Fruit fly (Drosophila melanogaster) whole organism, embryonic: Measurements from ENCODE around the gene CG5973.

Experiments used
- Atf6 ChIP-seq: fragments of 200-800 bp; sonication (Bioruptor generic); IDR thresholded peaks from 2 replicates; pipeline ENCODE4 v1.3.6; 2022; ENCODE audit warnings: missing biosample characterization, missing genetic modification characterization
- CG10147 ChIP-seq: fragments of 200-800 bp; sonication (Bioruptor generic); optimal IDR thresholded peaks from 2 replicates; lab custom pipeline; 2019; ENCODE audit warnings: missing biosample characterization, mild to moderate bottlenecking, missing genetic modification characterization, moderate library complexity
- CG10267 ChIP-seq: fragments of 200-800 bp; sonication (Bioruptor generic); optimal IDR thresholded peaks from 2 replicates; lab custom pipeline; 2018; ENCODE audit warnings: missing biosample characterization, mild to moderate bottlenecking, missing genetic modification characterization, moderate library complexity
- CG11398 ChIP-seq: fragments of 200-800 bp; sonication (Bioruptor generic); optimal IDR thresholded peaks from 2 replicates; lab custom pipeline; 2016; ENCODE audit warnings: missing biosample characterization, missing genetic modification characterization
- CG11695 ChIP-seq: fragments of 200-800 bp; sonication (Bioruptor generic); IDR thresholded peaks from 3 replicates; pipeline ENCODE4 v1.3.6; 2022; ENCODE audit warnings: missing biosample characterization, missing genetic modification characterization
- CG13424 ChIP-seq: fragments of 200-800 bp; sonication (Bioruptor generic); optimal IDR thresholded peaks from 2 replicates; lab custom pipeline; 2019; ENCODE audit warnings: missing biosample characterization, mild to moderate bottlenecking, missing genetic modification characterization, moderate library complexity
- CG13775 ChIP-seq: fragments of 200-800 bp; sonication (Bioruptor generic); optimal IDR thresholded peaks from 3 replicates; lab custom pipeline; 2017; ENCODE audit warnings: missing biosample characterization, mild to moderate bottlenecking, missing genetic modification characterization
- CG15601 ChIP-seq: fragments of 200-800 bp; sonication (Bioruptor generic); optimal IDR thresholded peaks from 3 replicates; lab custom pipeline; 2019; ENCODE audit warnings: missing biosample characterization, mild to moderate bottlenecking, missing genetic modification characterization, moderate library complexity
- CG31224 ChIP-seq: fragments of 200-800 bp; sonication (Bioruptor generic); IDR thresholded peaks from 2 replicates; pipeline ENCODE4 v1.3.6; 2022; ENCODE audit warnings: missing biosample characterization, missing genetic modification characterization
- CG3407 ChIP-seq: fragments of 200-800 bp; sonication (Bioruptor generic); optimal IDR thresholded peaks from 2 replicates; lab custom pipeline; 2018; ENCODE audit warnings: missing biosample characterization, mild to moderate bottlenecking, missing genetic modification characterization
- CG4328 ChIP-seq: fragments of 200-800 bp; sonication (Bioruptor generic); optimal IDR thresholded peaks from 3 replicates; lab custom pipeline; 2017; ENCODE audit warnings: missing biosample characterization, missing genetic modification reagents, missing genetic modification characterization
- CG5245 ChIP-seq: fragments of 200-800 bp; sonication (Bioruptor generic); optimal IDR thresholded peaks from 3 replicates; lab custom pipeline; 2016; ENCODE audit warnings: missing biosample characterization, missing genetic modification characterization
- CG7839 ChIP-seq: fragments of 200-800 bp; sonication (Bioruptor generic); optimal IDR thresholded peaks from 3 replicates; lab custom pipeline; 2018; ENCODE audit warnings: missing biosample characterization, mild to moderate bottlenecking, missing genetic modification characterization, moderate library complexity
- CG8290 ChIP-seq, 3 experiments: fragments of 200-800 bp; sonication (Bioruptor generic); optimal IDR thresholded peaks; 2 replicates each; lab custom pipeline; 2016 to 2019; ENCODE audit warnings: missing biosample characterization in 3 of 3, missing genetic modification characterization in 3 of 3, mild to moderate bottlenecking in 2 of 3, moderate library complexity in 1 of 3
- CG8359 ChIP-seq: fragments of 200-800 bp; sonication (Bioruptor generic); optimal IDR thresholded peaks from 2 replicates; lab custom pipeline; 2017; ENCODE audit warnings: missing biosample characterization, mild to moderate bottlenecking, missing genetic modification characterization, borderline replicate concordance
- CG9437 ChIP-seq: fragments of 200-800 bp; sonication (Bioruptor generic); optimal IDR thresholded peaks from 2 replicates; lab custom pipeline; 2018; ENCODE audit warnings: missing biosample characterization, mild to moderate bottlenecking, missing genetic modification characterization
- CG9797 ChIP-seq: fragments of 200-800 bp; sonication (Bioruptor generic); optimal IDR thresholded peaks from 3 replicates; lab custom pipeline; 2018; ENCODE audit warnings: missing biosample characterization, mild to moderate bottlenecking, missing genetic modification characterization
- CG9876 ChIP-seq: fragments of 200-800 bp; sonication (Bioruptor generic); optimal IDR thresholded peaks from 2 replicates; lab custom pipeline; 2016; ENCODE audit warnings: missing biosample characterization, missing genetic modification characterization
- Camta ChIP-seq: fragments of 200-800 bp; sonication (Bioruptor generic); optimal IDR thresholded peaks from 2 replicates; lab custom pipeline; 2016; ENCODE audit warnings: missing biosample characterization, missing genetic modification characterization
- Dip3 ChIP-seq: fragments of 200-800 bp; sonication (Bioruptor generic); optimal IDR thresholded peaks from 3 replicates; lab custom pipeline; 2016; ENCODE audit warnings: missing biosample characterization, missing genetic modification characterization
- HHEX ChIP-seq: fragments of 200-800 bp; sonication (Bioruptor generic); optimal IDR thresholded peaks from 3 replicates; lab custom pipeline; 2017; ENCODE audit warnings: missing biosample characterization, mild to moderate bottlenecking, missing genetic modification characterization, missing genetic modification reagents
- MTF-1 ChIP-seq: fragments of 200-800 bp; sonication (Bioruptor generic); optimal IDR thresholded peaks from 2 replicates; lab custom pipeline; 2018; ENCODE audit warnings: missing biosample characterization, mild to moderate bottlenecking, missing genetic modification characterization, borderline replicate concordance
- Meics ChIP-seq: fragments of 200-800 bp; sonication (Bioruptor generic); optimal IDR thresholded peaks from 2 replicates; lab custom pipeline; 2017; ENCODE audit warnings: missing biosample characterization, mild to moderate bottlenecking, missing genetic modification characterization
- Scr ChIP-seq: fragments of 200-800 bp; sonication (Bioruptor generic); IDR thresholded peaks from 2 replicates; pipeline ENCODE4 v1.3.6; 2022; ENCODE audit warnings: missing biosample characterization, missing genetic modification characterization; ENCODE audit not compliant: partially characterized antibody
- Sry-δ ChIP-seq: fragments of 200-800 bp; sonication (Bioruptor generic); optimal IDR thresholded peaks from 2 replicates; lab custom pipeline; 2016; ENCODE audit warnings: missing biosample characterization, missing genetic modification characterization
- Stat92E ChIP-seq, 3 experiments: fragments of >200 bp in 2 of 3; fragments of 200-800 bp in 1 of 3; sonication (Bioruptor generic) in 1 of 3; optimal IDR thresholded peaks; 2 replicates each; lab custom pipeline; 2017 to 2019; ENCODE audit warnings: missing biosample characterization in 3 of 3, missing genetic modification characterization in 3 of 3, mild to moderate bottlenecking in 1 of 3, moderate library complexity in 1 of 3
- YL-1 ChIP-seq: fragments of 200-800 bp; sonication (Bioruptor generic); optimal IDR thresholded peaks from 3 replicates; lab custom pipeline; 2017; ENCODE audit warnings: missing biosample characterization, mild to moderate bottlenecking, missing genetic modification characterization
- al ChIP-seq: fragments of 200-800 bp; sonication (Bioruptor generic); IDR thresholded peaks from 2 replicates; pipeline ENCODE4 v1.3.6; 2022; ENCODE audit warnings: missing biosample characterization, missing genetic modification characterization
- ato ChIP-seq: fragments of 200-800 bp; sonication (Bioruptor generic); IDR thresholded peaks from 2 replicates; pipeline ENCODE4 v1.3.6; 2022; ENCODE audit warnings: missing biosample characterization, missing genetic modification characterization; ENCODE audit not compliant: partially characterized antibody
- bcd ChIP-seq: fragments of 200-800 bp; sonication (Bioruptor generic); optimal IDR thresholded peaks from 2 replicates; lab custom pipeline; 2017; ENCODE audit warnings: missing biosample characterization, mild to moderate bottlenecking, missing genetic modification characterization
- chn ChIP-seq: fragments of 200-800 bp; sonication (Bioruptor generic); optimal IDR thresholded peaks from 2 replicates; lab custom pipeline; 2016; ENCODE audit warnings: missing biosample characterization, missing genetic modification characterization
- dysf ChIP-seq: fragments of 200-800 bp; sonication (Bioruptor generic); IDR thresholded peaks from 3 replicates; pipeline ENCODE4 v1.3.6; 2022; ENCODE audit warnings: missing biosample characterization, missing genetic modification characterization
- ems ChIP-seq: fragments of 200-800 bp; sonication (Bioruptor generic); optimal IDR thresholded peaks from 3 replicates; lab custom pipeline; 2016; ENCODE audit warnings: missing biosample characterization, missing genetic modification characterization
- hbn ChIP-seq: fragments of 200-800 bp; sonication (Bioruptor generic); IDR thresholded peaks from 2 replicates; pipeline ENCODE4 v1.3.6; 2022; ENCODE audit warnings: missing biosample characterization, missing genetic modification characterization; ENCODE audit not compliant: partially characterized antibody
- jing ChIP-seq: fragments of 200-800 bp; sonication (Bioruptor generic); optimal IDR thresholded peaks from 2 replicates; lab custom pipeline; 2018; ENCODE audit warnings: missing biosample characterization, mild to moderate bottlenecking, missing genetic modification characterization
- jumu ChIP-seq: fragments of 200-800 bp; sonication (Bioruptor generic); optimal IDR thresholded peaks from 3 replicates; lab custom pipeline; 2016; ENCODE audit warnings: missing biosample characterization, missing genetic modification characterization
- kni ChIP-seq: fragments of 200-800 bp; sonication (Bioruptor generic); optimal IDR thresholded peaks from 3 replicates; lab custom pipeline; 2017; ENCODE audit warnings: mild to moderate bottlenecking, missing biosample characterization, missing genetic modification reagents, missing genetic modification characterization
- mirr ChIP-seq: fragments of 200-800 bp; sonication (Bioruptor generic); optimal IDR thresholded peaks from 3 replicates; lab custom pipeline; 2018; ENCODE audit warnings: missing biosample characterization, mild to moderate bottlenecking, missing genetic modification characterization
- odd ChIP-seq: fragments of 200-800 bp; sonication (Bioruptor generic); optimal IDR thresholded peaks from 2 replicates; lab custom pipeline; 2017; ENCODE audit warnings: missing biosample characterization, mild to moderate bottlenecking, missing genetic modification characterization
- p53 ChIP-seq: fragments of 200-800 bp; sonication (Bioruptor generic); optimal IDR thresholded peaks from 2 replicates; lab custom pipeline; 2016; ENCODE audit warnings: missing biosample characterization, missing genetic modification characterization
- pb ChIP-seq: fragments of 200-800 bp; sonication (Bioruptor generic); optimal IDR thresholded peaks from 3 replicates; lab custom pipeline; 2016; ENCODE audit warnings: missing biosample characterization, missing genetic modification characterization
- row ChIP-seq: fragments of 200-800 bp; sonication (Bioruptor generic); IDR thresholded peaks from 3 replicates; pipeline ENCODE4 v1.3.6; 2022; ENCODE audit warnings: missing biosample characterization, missing genetic modification characterization
- stc ChIP-seq: fragments of 200-800 bp; sonication (Bioruptor generic); IDR thresholded peaks from 2 replicates; pipeline ENCODE4 v1.3.6; 2022; ENCODE audit warnings: missing biosample characterization, missing genetic modification characterization
- tup ChIP-seq: fragments of 200-800 bp; sonication (Bioruptor generic); optimal IDR thresholded peaks from 2 replicates; lab custom pipeline; 2016; ENCODE audit warnings: missing biosample characterization, mild to moderate bottlenecking, missing genetic modification characterization, moderate library complexity
- twi ChIP-seq: fragments of 200-800 bp; optimal IDR thresholded peaks from 2 replicates; lab custom pipeline; 2019; ENCODE audit warnings: missing biosample characterization, mild to moderate bottlenecking, missing genetic modification characterization, moderate library complexity
- tx ChIP-seq: fragments of 200-800 bp; sonication (Bioruptor generic); optimal IDR thresholded peaks from 2 replicates; lab custom pipeline; 2016; ENCODE audit warnings: missing biosample characterization, missing genetic modification characterization
- vfl ChIP-seq: fragments of 200-800 bp; sonication (Bioruptor generic); optimal IDR thresholded peaks from 2 replicates; lab custom pipeline; 2016; ENCODE audit warnings: missing biosample characterization, missing genetic modification characterization
- wor ChIP-seq: fragments of 200-800 bp; sonication (Bioruptor generic); IDR thresholded peaks from 2 replicates; pipeline ENCODE4 v1.3.6; 2022; ENCODE audit warnings: missing biosample characterization, missing genetic modification characterization

Gene CG5973

DNA sequence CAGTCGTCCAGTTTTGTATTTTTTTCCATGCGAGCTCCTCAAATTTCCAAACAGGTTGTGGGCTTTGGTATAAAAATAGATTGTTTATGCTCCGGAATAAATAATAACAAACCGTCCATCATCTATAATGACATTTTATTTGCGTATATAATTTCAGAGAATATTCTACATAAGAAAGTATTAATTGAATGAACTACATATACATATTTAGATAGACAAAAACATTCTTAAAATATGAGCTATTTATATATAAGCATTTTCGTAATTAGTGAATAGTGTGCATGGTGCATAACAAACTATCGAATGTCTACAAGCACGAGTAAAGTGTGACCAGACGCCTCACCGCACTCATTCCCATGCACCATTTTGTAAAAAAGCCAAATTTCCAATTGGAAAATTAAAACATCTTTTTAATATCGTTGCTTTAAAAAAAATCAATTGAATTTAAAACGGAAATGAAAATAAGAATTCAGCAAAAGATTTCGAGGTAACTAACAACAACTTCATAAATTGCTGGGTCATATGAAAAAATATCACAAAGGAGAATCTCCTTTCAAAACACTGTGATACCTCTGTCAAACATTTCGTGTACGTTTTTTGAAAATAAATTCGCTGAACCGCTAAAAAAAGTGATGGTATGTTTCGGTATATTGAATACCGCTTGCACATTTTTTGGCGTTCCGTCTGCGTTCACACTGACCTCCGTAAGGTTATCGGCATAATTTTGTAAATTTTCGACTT lies 10.8 kb upstream of the CG5973 start, which contains the start of gene muc (continued):
- peak; percentile 11 for TF ChIP-seq CG10147 (GFP tag; lab: Kevin White, UChicago)
- no peak for TF ChIP-seq CG5245 (GFP tag; lab: Kevin White, UChicago)
- TF ChIP-seq CG11398 (GFP tag; lab: Kevin White, UChicago), result no peak
- no peak for TF ChIP-seq Meics (GFP tag; lab: Kevin White, UChicago)
- TF ChIP-seq CG13424 (tag; lab: Kevin White, UChicago), result peak; percentile 48
- no peak for TF ChIP-seq stc
- peak; percentile 54 for TF ChIP-seq CG13775 (GFP tag; lab: Kevin White, UChicago)
- TF ChIP-seq CG31224, result peak; percentile 33; the same call in 1 of the 2 replicates
- 0 out of 2 replicates have a peak, but pooled peaks have one; percentile 38 for TF ChIP-seq Atf6 (GFP tag; lab: Robert Waterston, UW)
- TF ChIP-seq CG3407 (GFP tag; lab: Kevin White, UChicago), result no peak
- no peak for TF ChIP-seq tx (GFP tag; lab: Kevin White, UChicago)
- no peak for TF ChIP-seq Dip3 (GFP tag; lab: Kevin White, UChicago)
- no peak for TF ChIP-seq HHEX (GFP tag; lab: Kevin White, UChicago)
- TF ChIP-seq bcd (GFP tag; lab: Kevin White, UChicago), result peak; percentile 34
- peak in 1 of 3 experiments; percentile 78 for TF ChIP-seq Stat92E (GFP tag; optimal IDR thresholded peaks at IDR 0.05; lab: Kevin White, UChicago)
- TF ChIP-seq CG10267 (tag; lab: Kevin White, UChicago), result peak; percentile 39
- TF ChIP-seq CG9876, result no peak
- no peak for TF ChIP-seq CG8290 (GFP tag; optimal IDR thresholded peaks at IDR 0.05; lab: Kevin White, UChicago)
- TF ChIP-seq CG8290 (tag; optimal IDR thresholded peaks at IDR 0.05; lab: Kevin White, UChicago), result peak in 1 of 2 experiments; percentile 73
- no peak for TF ChIP-seq MTF-1
- TF ChIP-seq hbn (GFP tag; lab: Robert Waterston, UW), result peak; percentile 36; the same call in 1 of the 2 replicates
- TF ChIP-seq row, result peak; percentile 90
- TF ChIP-seq vfl (GFP tag; lab: Kevin White, UChicago), result no peak
- TF ChIP-seq tup (GFP tag; lab: Kevin White, UChicago), result no peak
- TF ChIP-seq CG8359 (GFP tag; lab: Kevin White, UChicago), result no peak
- TF ChIP-seq CG9797, result peak; percentile 64
- peak; percentile 61 for TF ChIP-seq CG9437
- no peak for TF ChIP-seq odd (GFP tag; lab: Kevin White, UChicago)
- no peak for TF ChIP-seq wor (GFP tag; lab: Robert Waterston, UW)
- TF ChIP-seq pb, result no peak
- no peak for TF ChIP-seq al (GFP tag; lab: Robert Waterston, UW)
- TF ChIP-seq ems (GFP tag; lab: Kevin White, UChicago), result peak; percentile 4
- TF ChIP-seq mirr, result no peak
- no peak for TF ChIP-seq ato (GFP tag; lab: Robert Waterston, UW)
- peak; percentile 75 for TF ChIP-seq Scr (GFP tag; lab: Robert Waterston, UW)
- TF ChIP-seq Camta, result peak; percentile 29
- TF ChIP-seq CG11695, result no peak
- no peak for TF ChIP-seq CG4328
- TF ChIP-seq jumu, result no peak
- TF ChIP-seq jing (GFP tag; lab: Kevin White, UChicago), result no peak
- TF ChIP-seq twi (tag; lab: Kevin White, UChicago), result no peak
- TF ChIP-seq chn (GFP tag; lab: Kevin White, UChicago), result peak; percentile 57
- TF ChIP-seq Sry-δ (GFP tag; lab: Kevin White, UChicago), result peak; percentile 70
- TF ChIP-seq dysf (GFP tag; lab: Robert Waterston, UW), result peak; percentile 43; the same call in 2 of the 3 replicates
- peak; percentile 53 for TF ChIP-seq CG7839
- TF ChIP-seq YL-1 (GFP tag; lab: Kevin White, UChicago), result no peak
- TF ChIP-seq kni (GFP tag; lab: Kevin White, UChicago), result no peak
- TF ChIP-seq p53 (GFP tag; lab: Kevin White, UChicago), result no peak
- peak; percentile 33 for TF ChIP-seq CG15601
